Worm (Caenorhabditis elegans): ENCODE measurements around the gene Y82E9BL.1.

Gene Y82E9BL.1

DNA sequence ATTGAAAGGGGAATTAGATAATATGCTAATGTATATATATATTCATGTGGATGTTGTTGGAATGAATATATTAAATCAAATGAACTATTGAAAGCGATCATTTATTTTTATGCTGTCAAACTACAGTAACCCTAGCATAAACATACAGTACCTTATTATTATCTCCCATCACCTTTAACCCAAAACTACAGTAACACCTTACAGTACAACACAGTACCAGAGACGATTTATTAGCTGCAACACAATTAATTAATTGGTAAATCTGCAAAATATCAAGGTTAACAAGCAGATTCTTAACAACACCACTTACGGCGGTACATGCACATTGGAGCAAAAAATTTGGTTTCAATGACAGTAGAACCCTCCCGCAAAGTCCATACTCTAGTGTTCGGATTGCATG lies at the start of gene Y82E9BL.1:
Gene Y82E9BL.1, minus strand, starts transcription at position 101 of the 400 bp plus-strand sequence.
- TF ChIP-seq C06A6.2 (GFP tag; conservative IDR thresholded peaks at IDR 0.05) (no peak), ztf-28 (GFP tag; IDR thresholded peaks at IDR 0.05) (no peak), pha-4 (tag; optimal IDR thresholded peaks at IDR 0.05) (no peak), ceh-91 (GFP tag; IDR thresholded peaks at IDR 0.05) (no peak), ccch-3 (GFP tag; optimal IDR thresholded peaks at IDR 0.05) (no peak), fkh-3 (tag; optimal IDR thresholded peaks at IDR 0.05) (no peak), B0261.1 (tag; optimal IDR thresholded peaks at IDR 0.05) (no peak), lsy-27 (tag; optimal IDR thresholded peaks at IDR 0.05; ENCODE audit: borderline replicate concordance, insufficient read depth) (no peak), let-526 (GFP tag; IDR thresholded peaks at IDR 0.05) (no peak), F57A8.1 (GFP tag; optimal IDR thresholded peaks at IDR 0.05) (no peak), lin-26 (GFP tag; IDR thresholded peaks at IDR 0.05) (no peak), Y53G8AR.9 (GFP tag; conservative IDR thresholded peaks at IDR 0.05) (no peak), snpc-1.1 (tag; optimal IDR thresholded peaks at IDR 0.05; ENCODE audit: insufficient read depth) (no peak), rpc-1 (optimal IDR thresholded peaks at IDR 0.05) (no peak), rpc-1 (tag; optimal IDR thresholded peaks at IDR 0.05) (no peak), tbx-9 (tag; optimal IDR thresholded peaks at IDR 0.05; ENCODE audit: borderline replicate concordance) (no peak)

DNA sequence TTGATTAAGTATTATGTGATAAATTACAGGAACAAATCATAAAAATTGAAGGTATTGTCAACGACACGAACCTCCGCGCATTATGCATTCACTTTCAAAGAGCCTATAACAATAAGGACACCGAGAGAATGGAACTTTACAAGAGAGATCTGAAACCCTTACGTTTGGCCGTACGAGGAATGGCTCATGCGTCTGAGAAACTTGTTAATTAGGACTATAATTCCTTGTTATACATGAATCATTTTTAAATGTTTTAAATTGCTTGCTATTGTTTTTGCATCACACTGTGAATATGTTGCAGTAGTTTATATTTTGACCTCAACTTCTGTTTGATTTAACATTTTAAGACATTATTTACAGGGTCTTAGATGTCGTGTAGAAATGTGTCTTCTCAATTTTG lies 47.9 kb upstream of the Y82E9BL.1 start, which contains the start of gene pals-18:
Gene pals-18, plus strand, starts transcription at position 301 of the 400 bp plus-strand sequence.
- no peak for TF ChIP-seq Y56A3A.18 (GFP tag; IDR thresholded peaks at IDR 0.05)
- TF ChIP-seq B0035.1 (tag; optimal IDR thresholded peaks at IDR 0.05) = no peak
- TF ChIP-seq somi-1 (GFP tag; optimal IDR thresholded peaks at IDR 0.05) = no peak
- no peak for TF ChIP-seq nfya-1 (tag; optimal IDR thresholded peaks at IDR 0.05; ENCODE audit: borderline replicate concordance, insufficient read depth)
- no peak for TF ChIP-seq zim-3 (tag; optimal IDR thresholded peaks at IDR 0.05)
- TF ChIP-seq lir-1 (GFP tag; conservative IDR thresholded peaks at IDR 0.05) = no peak
- no peak for TF ChIP-seq F23B12.7 (tag; optimal IDR thresholded peaks at IDR 0.05; ENCODE audit: insufficient read depth)
- TF ChIP-seq Y53G8AR.9 (GFP tag; conservative IDR thresholded peaks at IDR 0.05) = no peak

DNA sequence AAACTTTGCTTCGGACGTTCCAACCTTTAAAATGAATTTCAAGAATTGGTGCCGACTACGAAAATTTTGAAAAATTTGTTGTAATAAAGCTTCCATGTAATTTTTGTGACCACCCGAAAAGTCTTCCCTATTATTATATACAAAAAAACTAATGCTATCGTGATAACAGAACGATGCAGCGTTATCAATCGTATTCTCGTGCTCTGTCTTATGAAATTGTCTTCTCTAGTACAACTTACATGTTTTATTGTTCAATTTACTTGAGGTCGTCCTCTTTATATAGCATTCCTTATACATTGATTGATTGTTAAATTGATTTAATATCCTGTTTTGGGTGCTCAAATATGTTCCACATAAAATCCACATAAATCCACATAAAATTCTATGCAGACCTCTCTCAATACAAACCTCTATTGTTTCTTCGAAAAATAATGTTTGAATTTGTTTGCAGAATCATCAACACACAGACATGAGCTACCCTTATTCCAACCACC lies 46.3 kb upstream of the Y82E9BL.1 start, which contains the start of gene pals-19:
Gene pals-19, plus strand, starts transcription at position 444 of the 494 bp plus-strand sequence.
- TF ChIP-seq hlh-26 (GFP tag; conservative IDR thresholded peaks at IDR 0.05) (no peak), nhr-80 (tag; optimal IDR thresholded peaks at IDR 0.05) (peak; percentile 69)

DNA sequence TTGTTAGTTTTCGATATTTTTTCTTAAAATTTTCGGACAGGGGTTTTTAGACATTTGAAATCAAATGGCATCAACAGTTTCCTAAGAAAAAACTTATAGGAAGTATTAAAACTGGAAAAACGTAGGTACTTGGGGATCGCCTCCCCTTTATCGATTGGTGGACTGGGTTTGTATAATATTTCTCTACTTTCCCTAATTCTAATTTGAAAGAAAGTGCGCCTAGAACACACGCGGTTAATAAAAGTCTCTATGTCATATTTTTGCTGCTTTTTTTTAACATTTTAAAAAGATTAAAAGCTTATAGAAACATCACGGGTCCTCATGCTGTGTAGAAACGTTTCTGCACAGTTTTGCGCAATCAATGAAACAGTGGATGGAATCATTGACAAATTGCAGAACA lies 44.5 kb upstream of the Y82E9BL.1 start, which contains the start of gene pals-16:
Gene pals-16, plus strand, starts transcription at position 301 of the 400 bp plus-strand sequence.
- no peak for TF ChIP-seq attf-6 (GFP tag; IDR thresholded peaks at IDR 0.05)
- no peak for TF ChIP-seq ztf-26 (tag; optimal IDR thresholded peaks at IDR 0.05)
- TF ChIP-seq snpc-4 (GFP tag; optimal IDR thresholded peaks at IDR 0.05) = no peak
- TF ChIP-seq snpc-4 (tag; optimal IDR thresholded peaks at IDR 0.05) = no peak
- no peak for TF ChIP-seq hlh-12 (tag; optimal IDR thresholded peaks at IDR 0.05)
- TF ChIP-seq lag-1 (GFP tag; IDR thresholded peaks at IDR 0.05) = no peak
- no peak for TF ChIP-seq rcor-1 (GFP tag; IDR thresholded peaks at IDR 0.05)
- no peak for TF ChIP-seq Y53F4B.3 (GFP tag; IDR thresholded peaks at IDR 0.05)
- TF ChIP-seq F52B5.7 (tag; optimal IDR thresholded peaks at IDR 0.05) = no peak
- no peak for TF ChIP-seq ztf-28 (GFP tag; IDR thresholded peaks at IDR 0.05)
- TF ChIP-seq B0336.3 (GFP tag; IDR thresholded peaks at IDR 0.05) = no peak
- no peak for TF ChIP-seq dpl-1 (GFP tag; optimal IDR thresholded peaks at IDR 0.05)
- TF ChIP-seq B0035.1 (tag; optimal IDR thresholded peaks at IDR 0.05) = no peak
- TF ChIP-seq C06A6.2 (GFP tag; conservative IDR thresholded peaks at IDR 0.05) = no peak
- TF ChIP-seq lsy-27 (tag; optimal IDR thresholded peaks at IDR 0.05; ENCODE audit: borderline replicate concordance, insufficient read depth) = no peak
- TF ChIP-seq chd-7 (tag; optimal IDR thresholded peaks at IDR 0.05) = no peak
- TF ChIP-seq tlf-1 (GFP tag; optimal IDR thresholded peaks at IDR 0.05) = no peak
- TF ChIP-seq ztf-25 (GFP tag; IDR thresholded peaks at IDR 0.05) = no peak
- TF ChIP-seq Y95B8A.8 (GFP tag; IDR thresholded peaks at IDR 0.05) = no peak
